Fruit fly (Drosophila melanogaster): ENCODE results near the gene CG31867.

The CG31867 gene

dm6 chr2L:11121614-11122013 is 23.6 kb downstream of the CG31867 start, which contains the start of gene Dnaaf4:
TSS of gene Dnaaf4 (minus strand) at chr2L:11121714.
- TF ChIP-seq usp (GFP tag; optimal IDR thresholded peaks at IDR 0.05), result no peak
- TF ChIP-seq Dll (optimal IDR thresholded peaks at IDR 0.05), result no peak
- no peak for TF ChIP-seq psq (optimal IDR thresholded peaks at IDR 0.05)
- TF ChIP-seq pan (optimal IDR thresholded peaks at IDR 0.05), result no peak
- no peak for TF ChIP-seq CG8478 (optimal IDR thresholded peaks at IDR 0.05)

dm6 chr2L:11119966-11120517 is 25.2 kb downstream of the CG31867 start, which contains the start of gene CG6230:
TSS of gene CG6230 (minus strand) at chr2L:11120319.
- TF ChIP-seq EcR (GFP tag; optimal IDR thresholded peaks at IDR 0.05), result no peak
- TF ChIP-seq usp (GFP tag; optimal IDR thresholded peaks at IDR 0.05), result no peak
- TF ChIP-seq pan (optimal IDR thresholded peaks at IDR 0.05), result no peak
- no peak for TF ChIP-seq Dll (optimal IDR thresholded peaks at IDR 0.05)
- no peak for TF ChIP-seq psq (optimal IDR thresholded peaks at IDR 0.05)
- no peak for TF ChIP-seq CG8478 (optimal IDR thresholded peaks at IDR 0.05)

dm6 chr2L:11113714-11114113 is 31.5 kb downstream of the CG31867 start, which contains the start of gene Gr32a:
TSS of gene Gr32a (plus strand) at chr2L:11114014.
- no peak for TF ChIP-seq psq (optimal IDR thresholded peaks at IDR 0.05)
- no peak for TF ChIP-seq Dll (optimal IDR thresholded peaks at IDR 0.05)
- TF ChIP-seq usp (GFP tag; optimal IDR thresholded peaks at IDR 0.05), result no peak
- TF ChIP-seq CG8478 (optimal IDR thresholded peaks at IDR 0.05), result no peak
- no peak for TF ChIP-seq pan (optimal IDR thresholded peaks at IDR 0.05)
- no peak for TF ChIP-seq EcR (GFP tag; optimal IDR thresholded peaks at IDR 0.05)

dm6 chr2L:11113011-11113528 is 32.1 kb downstream of the CG31867 start, which contains the start of gene Idua:
TSS of gene Idua (minus strand) at chr2L:11113061.
- TF ChIP-seq Dll (optimal IDR thresholded peaks at IDR 0.05), result no peak
- TF ChIP-seq EcR (GFP tag; optimal IDR thresholded peaks at IDR 0.05), result no peak
- TF ChIP-seq CG8478 (optimal IDR thresholded peaks at IDR 0.05), result no peak
- TF ChIP-seq psq (optimal IDR thresholded peaks at IDR 0.05), result no peak
- no peak for TF ChIP-seq pan (optimal IDR thresholded peaks at IDR 0.05)
- no peak for TF ChIP-seq usp (GFP tag; optimal IDR thresholded peaks at IDR 0.05)

- TF ChIP-seq CG8478 (optimal IDR thresholded peaks at IDR 0.05) (no peak), Dll (optimal IDR thresholded peaks at IDR 0.05) (no peak), EcR (GFP tag; optimal IDR thresholded peaks at IDR 0.05) (no peak), pan (optimal IDR thresholded peaks at IDR 0.05) (no peak), psq (optimal IDR thresholded peaks at IDR 0.05) (no peak), usp (GFP tag; optimal IDR thresholded peaks at IDR 0.05) (no peak)
These were observed 38.7 kb downstream of the CG31867 start, which contains the start of gene Reps for dm6 chr2L:11106562-11106962. TSS of gene Reps (minus strand) at chr2L:11106645.

- no peak for TF ChIP-seq psq (optimal IDR thresholded peaks at IDR 0.05)
- TF ChIP-seq Dll (optimal IDR thresholded peaks at IDR 0.05), result no peak
- TF ChIP-seq usp (GFP tag; optimal IDR thresholded peaks at IDR 0.05), result no peak
- TF ChIP-seq pan (optimal IDR thresholded peaks at IDR 0.05), result no peak
- TF ChIP-seq CG8478 (optimal IDR thresholded peaks at IDR 0.05), result no peak
- TF ChIP-seq EcR (GFP tag; optimal IDR thresholded peaks at IDR 0.05), result no peak
These were observed 39.9 kb downstream of the CG31867 start for dm6 chr2L:11105320-11105719.

dm6 chr2L:11100516-11101061 is 44.6 kb downstream of the CG31867 start, which contains the start of gene Ge-1:
TSS of gene Ge-1 (minus strand) at chr2L:11100888.
- TF ChIP-seq psq (optimal IDR thresholded peaks at IDR 0.05), result no peak
- TF ChIP-seq EcR (GFP tag; optimal IDR thresholded peaks at IDR 0.05), result no peak
- no peak for TF ChIP-seq usp (GFP tag; optimal IDR thresholded peaks at IDR 0.05)
